Worm (Caenorhabditis elegans): ENCODE data around the gene C56G2.9.

DNA sequence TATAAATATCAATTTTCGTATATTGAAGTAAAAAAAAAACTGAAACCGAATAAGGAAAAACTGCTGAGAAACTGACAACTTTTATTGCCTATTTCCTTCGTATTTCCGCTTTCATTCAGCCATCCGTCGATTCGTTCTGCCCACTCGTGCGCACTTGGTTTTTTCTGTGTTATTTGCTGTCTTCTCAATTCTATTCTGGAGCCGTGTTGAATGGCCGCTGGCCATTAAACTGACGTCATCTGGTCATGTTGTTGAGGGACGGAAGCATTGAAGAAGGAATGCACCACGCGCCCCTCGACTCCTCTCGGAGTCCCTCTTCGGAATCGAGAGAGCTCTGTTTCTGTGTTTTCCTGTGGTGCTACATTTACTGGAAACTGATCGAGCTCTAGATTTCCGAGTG lies 5.4 kb upstream of the C56G2.9 start:
- peak; percentile 64 for TF ChIP-seq him-1 (tag; optimal IDR thresholded peaks at IDR 0.05)
- TF ChIP-seq W03F9.2 (tag; optimal IDR thresholded peaks at IDR 0.05): no peak
- no peak for TF ChIP-seq dao-5 (tag; optimal IDR thresholded peaks at IDR 0.05)

Measured in whole organism, L4/young adult.